Fruit fly (Drosophila melanogaster) whole organism, adult: ENCODE measurements around the gene mRRF2.
A peak's percentile ranks its signal among the peaks of the same experiment; 100 is the strongest.

Experiments used
- CG11617 ChIP-seq: fragments of 200-800 bp; sonication (Bioruptor generic); optimal IDR thresholded peaks from 2 replicates; lab custom pipeline; 2017; ENCODE audit warnings: mild to moderate bottlenecking, missing biosample characterization, missing genetic modification reagents, missing genetic modification characterization
- CG7101 ChIP-seq: fragments of 200-800 bp; sonication (Bioruptor generic); optimal IDR thresholded peaks from 2 replicates; lab custom pipeline; 2018; ENCODE audit warnings: missing biosample characterization, mild to moderate bottlenecking, missing genetic modification characterization, moderate library complexity
- cnc ChIP-seq, 2 experiments: fragments of >200 bp; optimal IDR thresholded peaks; 2 replicates each; lab custom pipeline; 2017

DNA sequence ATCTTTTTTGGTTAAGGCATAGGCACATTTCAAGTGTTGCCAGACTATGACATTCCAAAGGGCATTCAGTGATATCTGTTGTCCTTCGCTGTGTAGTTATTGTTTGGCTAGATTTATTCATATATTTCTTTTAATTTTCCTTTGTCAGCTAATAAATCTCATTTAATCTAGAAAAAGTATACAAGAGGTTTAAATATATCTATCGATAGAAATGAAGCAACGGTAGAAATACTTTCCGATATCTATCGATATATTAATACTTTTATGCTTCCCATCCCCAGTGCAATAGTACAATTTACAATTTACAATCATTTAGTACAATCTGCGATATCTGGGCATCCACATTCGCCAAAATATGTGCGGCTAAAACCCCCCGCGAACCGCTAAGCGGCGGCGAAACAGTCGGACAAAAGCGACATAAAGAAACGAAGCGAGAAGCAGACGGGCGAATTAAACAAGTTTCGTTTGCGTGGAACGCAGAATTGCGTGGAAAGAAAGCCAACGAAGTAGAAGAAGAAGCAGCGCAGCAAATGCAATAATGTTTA, 26.0 kb upstream of the mRRF2 start, which contains the start of gene Efa6:
- peak; percentile 65 for TF ChIP-seq CG7101 (tag; lab: Kevin White, UChicago)
- peak; percentile 56 for TF ChIP-seq CG11617 (GFP tag; lab: Kevin White, UChicago)
- TF ChIP-seq cnc (optimal IDR thresholded peaks at IDR 0.05; lab: Kevin White, UChicago): no peak
